Worm (Caenorhabditis elegans): ENCODE results near the gene C01G5.4.
A peak's percentile ranks its signal among the peaks of the same experiment; 100 is the strongest.

The C01G5.4 gene

ce11 chrIV:6565605-6566004 lies 34.1 kb downstream of the C01G5.4 start:
- no peak for TF ChIP-seq nhr-237 (tag; optimal IDR thresholded peaks at IDR 0.05)
- no peak for TF ChIP-seq unc-120 (tag; optimal IDR thresholded peaks at IDR 0.05; ENCODE audit: poor library complexity, severe bottlenecking)
- no peak for TF ChIP-seq pha-4 (tag; optimal IDR thresholded peaks at IDR 0.05)
- TF ChIP-seq ham-2 (GFP tag; optimal IDR thresholded peaks at IDR 0.05), result no peak
- TF ChIP-seq ceh-43 (GFP tag; optimal IDR thresholded peaks at IDR 0.05), result no peak
- no peak for TF ChIP-seq hlh-1 (tag; optimal IDR thresholded peaks at IDR 0.05)
- TF ChIP-seq nhr-76 (tag; optimal IDR thresholded peaks at IDR 0.05), result no peak
- no peak for TF ChIP-seq tbx-8 (GFP tag; optimal IDR thresholded peaks at IDR 0.05)
- no peak for TF ChIP-seq ceh-39 (tag; optimal IDR thresholded peaks at IDR 0.05)
- TF ChIP-seq bed-3 (GFP tag; optimal IDR thresholded peaks at IDR 0.05), result no peak
- TF ChIP-seq lin-13 (tag; optimal IDR thresholded peaks at IDR 0.05), result no peak
- no peak for TF ChIP-seq elt-1 (tag; optimal IDR thresholded peaks at IDR 0.05; ENCODE audit: borderline replicate concordance, insufficient read depth)
- TF ChIP-seq lin-32 (GFP tag; optimal IDR thresholded peaks at IDR 0.05), result no peak
- TF ChIP-seq unc-39 (tag; optimal IDR thresholded peaks at IDR 0.05), result no peak
- no peak for TF ChIP-seq flh-1 (GFP tag; optimal IDR thresholded peaks at IDR 0.05)

ce11 chrIV:6572238-6572637 lies 40.7 kb downstream of the C01G5.4 start, which contains the start of gene bicd-1:
Gene bicd-1, minus strand, starts transcription at chrIV:6572338.
- TF ChIP-seq sem-2 (GFP tag; optimal IDR thresholded peaks at IDR 0.05) (no peak), nhr-28 (tag; optimal IDR thresholded peaks at IDR 0.05) (no peak), ceh-83 (GFP tag; optimal IDR thresholded peaks at IDR 0.05) (no peak), ceh-39 (tag; optimal IDR thresholded peaks at IDR 0.05) (no peak), ham-2 (GFP tag; optimal IDR thresholded peaks at IDR 0.05) (no peak), ztf-11 (tag; optimal IDR thresholded peaks at IDR 0.05) (no peak), lsy-2 (tag; optimal IDR thresholded peaks at IDR 0.05) (no peak), unc-120 (tag; optimal IDR thresholded peaks at IDR 0.05; ENCODE audit: poor library complexity, severe bottlenecking) (no peak), snpc-4 (tag; optimal IDR thresholded peaks at IDR 0.05) (no peak), unc-39 (tag; optimal IDR thresholded peaks at IDR 0.05) (no peak), elt-3 (tag; optimal IDR thresholded peaks at IDR 0.05) (no peak), sptf-1 (tag; optimal IDR thresholded peaks at IDR 0.05) (no peak), mls-2 (tag; optimal IDR thresholded peaks at IDR 0.05) (no peak), lin-13 (tag; optimal IDR thresholded peaks at IDR 0.05) (no peak), lin-32 (GFP tag; optimal IDR thresholded peaks at IDR 0.05) (no peak), elt-1 (tag; optimal IDR thresholded peaks at IDR 0.05; ENCODE audit: borderline replicate concordance, insufficient read depth) (no peak), flh-1 (GFP tag; optimal IDR thresholded peaks at IDR 0.05) (no peak), zip-8 (tag; optimal IDR thresholded peaks at IDR 0.05) (no peak), ces-1 (GFP tag; optimal IDR thresholded peaks at IDR 0.05) (no peak)

ce11 chrIV:6572655-6573054 lies 41.1 kb downstream of the C01G5.4 start:
- TF ChIP-seq hlh-1 (tag; optimal IDR thresholded peaks at IDR 0.05), result no peak
- TF ChIP-seq snpc-4 (tag; optimal IDR thresholded peaks at IDR 0.05), result no peak
- no peak for TF ChIP-seq nhr-2 (tag; optimal IDR thresholded peaks at IDR 0.05)
- no peak for TF ChIP-seq nhr-237 (tag; optimal IDR thresholded peaks at IDR 0.05)
- no peak for TF ChIP-seq cnd-1 (tag; optimal IDR thresholded peaks at IDR 0.05)
- no peak for TF ChIP-seq ceh-83 (GFP tag; optimal IDR thresholded peaks at IDR 0.05)
- no peak for TF ChIP-seq blmp-1 (tag; optimal IDR thresholded peaks at IDR 0.05)
- TF ChIP-seq nhr-12 (tag; optimal IDR thresholded peaks at IDR 0.05), result no peak
- TF ChIP-seq mls-2 (tag; optimal IDR thresholded peaks at IDR 0.05), result no peak
- TF ChIP-seq zip-8 (tag; optimal IDR thresholded peaks at IDR 0.05), result no peak
- TF ChIP-seq lin-32 (GFP tag; optimal IDR thresholded peaks at IDR 0.05), result no peak
- no peak for TF ChIP-seq lin-13 (tag; optimal IDR thresholded peaks at IDR 0.05)
- no peak for TF ChIP-seq bed-3 (GFP tag; optimal IDR thresholded peaks at IDR 0.05)
- no peak for TF ChIP-seq elt-3 (tag; optimal IDR thresholded peaks at IDR 0.05)

ce11 chrIV:6574343-6574742 lies 42.8 kb downstream of the C01G5.4 start:
- TF ChIP-seq sptf-1 (tag; optimal IDR thresholded peaks at IDR 0.05) (peak; percentile 25), blmp-1 (tag; optimal IDR thresholded peaks at IDR 0.05) (no peak), ceh-83 (GFP tag; optimal IDR thresholded peaks at IDR 0.05) (no peak), ces-1 (GFP tag; optimal IDR thresholded peaks at IDR 0.05) (peak; percentile 2), pha-4 (tag; optimal IDR thresholded peaks at IDR 0.05) (no peak), drap-1 (GFP tag; optimal IDR thresholded peaks at IDR 0.05) (no peak), M03D4.4 (tag; optimal IDR thresholded peaks at IDR 0.05) (no peak), unc-120 (tag; optimal IDR thresholded peaks at IDR 0.05; ENCODE audit: poor library complexity, severe bottlenecking) (peak; percentile 35), bed-3 (GFP tag; optimal IDR thresholded peaks at IDR 0.05) (no peak), ham-2 (GFP tag; optimal IDR thresholded peaks at IDR 0.05) (no peak), lin-13 (tag; optimal IDR thresholded peaks at IDR 0.05) (no peak), snpc-4 (tag; optimal IDR thresholded peaks at IDR 0.05) (no peak), lsy-2 (tag; optimal IDR thresholded peaks at IDR 0.05) (no peak), nhr-12 (tag; optimal IDR thresholded peaks at IDR 0.05) (no peak), unc-39 (tag; optimal IDR thresholded peaks at IDR 0.05) (no peak), mls-2 (tag; optimal IDR thresholded peaks at IDR 0.05) (no peak), flh-1 (GFP tag; optimal IDR thresholded peaks at IDR 0.05) (no peak)

All from whole organism, mixed stage, embryonic.